Fruit fly (Drosophila melanogaster) whole organism, embryonic: ENCODE results near the gene ninaG.
A peak's percentile ranks its signal among the peaks of the same experiment; 100 is the strongest.

Source experiments
- Adf1 ChIP-seq: fragments of 200-800 bp; sonication (Bioruptor generic); IDR thresholded peaks from 2 replicates; pipeline ENCODE4 v1.3.6; 2022; ENCODE audit warnings: missing biosample characterization, missing genetic modification characterization
- CG10959 ChIP-seq: fragments of 200-800 bp; sonication (Bioruptor generic); IDR thresholded peaks from 2 replicates; pipeline ENCODE4 v1.3.6; 2022; ENCODE audit warnings: missing biosample characterization, missing genetic modification characterization
- CG11085 ChIP-seq: fragments of 200-800 bp; sonication (Bioruptor generic); IDR thresholded peaks from 2 replicates; pipeline ENCODE4 v1.3.6; 2022; ENCODE audit warnings: missing biosample characterization, missing genetic modification characterization
- CG11093 ChIP-seq: fragments of 200-800 bp; sonication (Bioruptor generic); IDR thresholded peaks from 3 replicates; pipeline ENCODE4 v1.3.6; 2022; ENCODE audit warnings: missing biosample characterization, missing genetic modification characterization
- CG12155 ChIP-seq: fragments of 200-800 bp; sonication (Bioruptor generic); optimal IDR thresholded peaks from 3 replicates; lab custom pipeline; 2016; ENCODE audit warnings: missing biosample characterization, missing genetic modification characterization
- CG17186 ChIP-seq: fragments of 200-800 bp; sonication (Bioruptor generic); optimal IDR thresholded peaks from 3 replicates; lab custom pipeline; 2017; ENCODE audit warnings: missing biosample characterization, missing genetic modification reagents, missing genetic modification characterization
- CG17829 ChIP-seq: fragments of 200-800 bp; optimal IDR thresholded peaks from 2 replicates; lab custom pipeline; 2019; ENCODE audit warnings: missing biosample characterization, mild to moderate bottlenecking, missing genetic modification characterization, moderate library complexity
- CG2116 ChIP-seq: fragments of 200-800 bp; sonication (Bioruptor generic); optimal IDR thresholded peaks from 3 replicates; lab custom pipeline; 2018; ENCODE audit warnings: missing biosample characterization, mild to moderate bottlenecking, missing genetic modification characterization
- CG30431 ChIP-seq: fragments of 200-800 bp; sonication (Bioruptor generic); optimal IDR thresholded peaks from 2 replicates; lab custom pipeline; 2017; ENCODE audit warnings: missing biosample characterization, missing genetic modification characterization
- CG3726 ChIP-seq: fragments of 200-800 bp; sonication (Bioruptor generic); IDR thresholded peaks from 3 replicates; pipeline ENCODE4, ENCODE4 v1.3.6; 2022; ENCODE audit warnings: missing biosample characterization, missing genetic modification characterization
- CG4282 ChIP-seq: fragments of 200-800 bp; sonication (Bioruptor generic); optimal IDR thresholded peaks from 2 replicates; lab custom pipeline; 2016; ENCODE audit warnings: missing biosample characterization, missing genetic modification characterization
- CG5180 ChIP-seq: fragments of 200-800 bp; sonication (Bioruptor generic); optimal IDR thresholded peaks from 3 replicates; lab custom pipeline; 2017; ENCODE audit warnings: missing biosample characterization, missing genetic modification characterization, mild to moderate bottlenecking, moderate library complexity, missing genetic modification reagents
- CG6272 ChIP-seq: fragments of 200-800 bp; sonication (Bioruptor generic); IDR thresholded peaks from 2 replicates; pipeline ENCODE4 v1.3.6; 2022; ENCODE audit warnings: missing biosample characterization, missing genetic modification characterization
- CG9817 ChIP-seq: fragments of 200-800 bp; sonication (Bioruptor generic); optimal IDR thresholded peaks from 2 replicates; lab custom pipeline; 2018; ENCODE audit warnings: missing biosample characterization, mild to moderate bottlenecking, missing genetic modification characterization, moderate library complexity
- CrebB ChIP-seq: fragments of 200-800 bp; sonication (Bioruptor generic); optimal IDR thresholded peaks from 3 replicates; lab custom pipeline; 2018; ENCODE audit warnings: missing biosample characterization, mild to moderate bottlenecking, missing genetic modification characterization
- D19A ChIP-seq: fragments of 200-800 bp; optimal IDR thresholded peaks from 3 replicates; lab custom pipeline; 2019; ENCODE audit warnings: missing biosample characterization, mild to moderate bottlenecking, missing genetic modification characterization, moderate library complexity
- Deaf1 ChIP-seq: fragments of 200-800 bp; optimal IDR thresholded peaks from 3 replicates; lab custom pipeline; 2019; ENCODE audit warnings: missing biosample characterization, mild to moderate bottlenecking, missing genetic modification characterization, moderate library complexity
- Gug ChIP-seq: fragments of 200-800 bp; sonication (Bioruptor generic); IDR thresholded peaks from 4 replicates; pipeline ENCODE4 v1.3.6; 2022; ENCODE audit warnings: missing biosample characterization, missing genetic modification characterization
- Hr39 ChIP-seq: fragments of >200 bp; optimal IDR thresholded peaks from 2 replicates; lab custom pipeline; 2017
- Hr51 ChIP-seq, 2 experiments: fragments of 200-800 bp; sonication (Bioruptor generic); optimal IDR thresholded peaks; 2 replicates in 1 of 2; 3 replicates in 1 of 2; lab custom pipeline; 2016 to 2018; ENCODE audit warnings: missing biosample characterization in 2 of 2, missing genetic modification characterization in 2 of 2, mild to moderate bottlenecking in 1 of 2, moderate library complexity in 1 of 2
- Med ChIP-seq: fragments of 200-800 bp; sonication (Bioruptor generic); peaks from one replicate; lab custom pipeline; 2016; ENCODE audit warnings: missing biosample characterization, missing genetic modification characterization, mild to moderate bottlenecking, inconsistent platforms, moderate library complexity
- Mes4 ChIP-seq: fragments of 200-800 bp; sonication (Bioruptor generic); optimal IDR thresholded peaks from 2 replicates; lab custom pipeline; 2016; ENCODE audit warnings: missing biosample characterization, missing genetic modification characterization
- Nf-YC ChIP-seq: fragments of 200-800 bp; optimal IDR thresholded peaks from 3 replicates; lab custom pipeline; 2019; ENCODE audit warnings: missing biosample characterization, mild to moderate bottlenecking, missing genetic modification characterization, moderate library complexity
- Optix ChIP-seq: fragments of 200-800 bp; sonication (Bioruptor generic); IDR thresholded peaks from 3 replicates; pipeline ENCODE4 v1.3.6; 2022; ENCODE audit warnings: missing biosample characterization, missing genetic modification characterization
- PHDP ChIP-seq: fragments of 200-800 bp; sonication (Bioruptor generic); optimal IDR thresholded peaks from 3 replicates; lab custom pipeline; 2018; ENCODE audit warnings: missing biosample characterization, mild to moderate bottlenecking, missing genetic modification characterization, moderate library complexity
- Ravus ChIP-seq: fragments of 200-800 bp; sonication (Bioruptor generic); IDR thresholded peaks from 2 replicates; pipeline ENCODE4 v1.3.6; 2022; ENCODE audit warnings: missing biosample characterization, missing genetic modification characterization
- Scr ChIP-seq: fragments of 200-800 bp; sonication (Bioruptor generic); IDR thresholded peaks from 2 replicates; pipeline ENCODE4 v1.3.6; 2022; ENCODE audit warnings: missing biosample characterization, missing genetic modification characterization; ENCODE audit not compliant: partially characterized antibody
- Six4 ChIP-seq: fragments of 200-800 bp; sonication (Bioruptor generic); optimal IDR thresholded peaks from 2 replicates; lab custom pipeline; 2016; ENCODE audit warnings: missing biosample characterization, missing genetic modification characterization
- Sox102F ChIP-seq: fragments of 200-800 bp; sonication (Bioruptor generic); optimal IDR thresholded peaks from 2 replicates; lab custom pipeline; 2018; ENCODE audit warnings: missing biosample characterization, mild to moderate bottlenecking, missing genetic modification characterization, moderate library complexity
- Tbp ChIP-seq: fragments of >200 bp; optimal IDR thresholded peaks from 2 replicates; lab custom pipeline; 2018; ENCODE audit warnings: missing biosample characterization, missing genetic modification characterization
- Trl ChIP-seq, 3 experiments: fragments of >200 bp in 2 of 3; fragments of 200-800 bp in 1 of 3; sonication (Bioruptor generic) in 1 of 3; optimal IDR thresholded peaks; 2 replicates in 1 of 3; 3 replicates in 2 of 3; lab custom pipeline; 2016 to 2017; ENCODE audit warnings: missing biosample characterization in 1 of 3, missing genetic modification characterization in 1 of 3
- Xrp1 ChIP-seq: fragments of 200-800 bp; sonication (Bioruptor generic); IDR thresholded peaks from 2 replicates; pipeline ENCODE4 v1.3.6; 2022; ENCODE audit warnings: missing biosample characterization, missing genetic modification characterization
- ap ChIP-seq: fragments of 200-800 bp; sonication (Bioruptor generic); IDR thresholded peaks from 2 replicates; pipeline ENCODE4 v1.3.6; 2022; ENCODE audit warnings: missing biosample characterization, missing genetic modification characterization
- cato ChIP-seq: fragments of 200-800 bp; sonication (Bioruptor generic); optimal IDR thresholded peaks from 2 replicates; lab custom pipeline; 2016; ENCODE audit warnings: missing biosample characterization, missing genetic modification characterization, borderline replicate concordance
- da ChIP-seq: fragments of 200-800 bp; sonication (Bioruptor generic); optimal IDR thresholded peaks from 2 replicates; lab custom pipeline; 2016; ENCODE audit warnings: missing biosample characterization, missing genetic modification characterization
- dysf ChIP-seq: fragments of 200-800 bp; sonication (Bioruptor generic); IDR thresholded peaks from 3 replicates; pipeline ENCODE4 v1.3.6; 2022; ENCODE audit warnings: missing biosample characterization, missing genetic modification characterization
- en ChIP-seq: fragments of 200-800 bp; sonication (Bioruptor generic); optimal IDR thresholded peaks from 2 replicates; lab custom pipeline; 2016; ENCODE audit warnings: missing biosample characterization, missing genetic modification characterization
- gfzf ChIP-seq: fragments of 200-800 bp; sonication (Bioruptor generic); optimal IDR thresholded peaks from 2 replicates; lab custom pipeline; 2016; ENCODE audit warnings: missing biosample characterization, mild to moderate bottlenecking, missing genetic modification characterization, moderate library complexity
- grn ChIP-seq: fragments of 200-800 bp; sonication (Bioruptor generic); optimal IDR thresholded peaks from 3 replicates; lab custom pipeline; 2017; ENCODE audit warnings: missing biosample characterization, missing genetic modification characterization
- gsb-n ChIP-seq: fragments of 200-800 bp; sonication (Bioruptor generic); optimal IDR thresholded peaks from 3 replicates; lab custom pipeline; 2018; ENCODE audit warnings: missing biosample characterization, mild to moderate bottlenecking, missing genetic modification characterization
- hkb ChIP-seq, 2 experiments: fragments of 200-800 bp in 1 of 2; fragments of >200 bp in 1 of 2; sonication (Bioruptor generic) in 1 of 2; IDR thresholded peaks in 1 of 2; optimal IDR thresholded peaks in 1 of 2; 2 replicates each; pipeline versions ENCODE4 v1.3.6 to Lab custom; 2017 to 2022; ENCODE audit warnings: missing biosample characterization in 1 of 2, missing genetic modification characterization in 1 of 2
- knrl ChIP-seq: fragments of 200-800 bp; sonication (Bioruptor generic); IDR thresholded peaks from 3 replicates; pipeline ENCODE4 v1.3.6; 2022; ENCODE audit warnings: missing biosample characterization, missing genetic modification characterization; ENCODE audit not compliant: partially characterized antibody
- odd ChIP-seq: fragments of 200-800 bp; sonication (Bioruptor generic); optimal IDR thresholded peaks from 2 replicates; lab custom pipeline; 2017; ENCODE audit warnings: missing biosample characterization, mild to moderate bottlenecking, missing genetic modification characterization
- sd ChIP-seq: fragments of 200-800 bp; sonication (Bioruptor generic); optimal IDR thresholded peaks from 3 replicates; lab custom pipeline; 2018; ENCODE audit warnings: missing biosample characterization, mild to moderate bottlenecking, missing genetic modification characterization, moderate library complexity
- seq ChIP-seq: fragments of 200-800 bp; sonication (Bioruptor generic); IDR thresholded peaks from 2 replicates; pipeline ENCODE4 v1.3.6; 2022; ENCODE audit warnings: missing biosample characterization, missing genetic modification characterization
- ssp ChIP-seq: fragments of 200-800 bp; sonication (Bioruptor generic); IDR thresholded peaks from 2 replicates; pipeline ENCODE4 v1.3.6; 2022; ENCODE audit warnings: missing biosample characterization, missing genetic modification characterization
- z ChIP-seq: fragments of 200-800 bp; sonication (Bioruptor generic); IDR thresholded peaks from 3 replicates; pipeline ENCODE4 v1.3.6; 2022; ENCODE audit warnings: missing biosample characterization, missing genetic modification characterization

ninaG gene

dm6 chr3R:11372053-11373016 lies 49.2 kb downstream of the ninaG start (continued):
- TF ChIP-seq Hr39 (lab: Kevin White, UChicago) = no peak

dm6 chr3R:11370805-11371204 lies 50.7 kb downstream of the ninaG start:
- TF ChIP-seq ap (GFP tag; lab: Robert Waterston, UW) (no peak), da (GFP tag; lab: Kevin White, UChicago) (no peak), CG6272 (no peak), Sox102F (GFP tag; lab: Kevin White, UChicago) (no peak), gfzf (GFP tag; lab: Kevin White, UChicago) (no peak), CG4282 (no peak), CG3726 (no peak), hkb (optimal IDR thresholded peaks at IDR 0.05; lab: Kevin White, UChicago) (no peak), hkb (GFP tag; IDR thresholded peaks at IDR 0.05; lab: Robert Waterston, UW) (no peak), Trl (optimal IDR thresholded peaks at IDR 0.05; lab: Kevin White, UChicago) (no peak), Trl (GFP tag; optimal IDR thresholded peaks at IDR 0.05; lab: Kevin White, UChicago) (no peak), CG9817 (tag; lab: Kevin White, UChicago) (no peak), grn (no peak), CG12155 (GFP tag; lab: Kevin White, UChicago) (no peak), z (GFP tag; lab: Robert Waterston, UW) (peak; percentile 70), Deaf1 (tag; lab: Kevin White, UChicago) (peak; percentile 70), odd (GFP tag; lab: Kevin White, UChicago) (no peak), Mes4 (GFP tag; lab: Kevin White, UChicago) (no peak), Tbp (no peak), CG10959 (no peak), D19A (tag; lab: Kevin White, UChicago) (no peak), sd (no peak), Gug (no peak), Optix (GFP tag; lab: Robert Waterston, UW) (no peak), CG5180 (GFP tag; lab: Kevin White, UChicago) (no peak), CG30431 (GFP tag; lab: Kevin White, UChicago) (no peak), Ravus (GFP tag; lab: Robert Waterston, UW) (no peak), Hr51 (GFP tag; optimal IDR thresholded peaks at IDR 0.05; lab: Kevin White, UChicago) (no peak), Nf-YC (tag; lab: Kevin White, UChicago) (peak; percentile 91), CG17829 (no peak), ssp (GFP tag; lab: Robert Waterston, UW) (no peak), PHDP (no peak), Med (GFP tag; lab: Kevin White, UChicago) (no peak), gsb-n (tag; lab: Kevin White, UChicago) (no peak), Xrp1 (GFP tag; lab: Robert Waterston, UW) (no peak), CrebB (tag; lab: Kevin White, UChicago) (no peak), Six4 (no peak), CG2116 (GFP tag; lab: Kevin White, UChicago) (no peak), seq (GFP tag; lab: Robert Waterston, UW) (peak; percentile 34; the same call in 1 of the 2 replicates), CG17186 (no peak), Scr (GFP tag; lab: Robert Waterston, UW) (no peak), dysf (GFP tag; lab: Robert Waterston, UW) (no peak), knrl (GFP tag; lab: Robert Waterston, UW) (no peak), CG11085 (GFP tag; lab: Robert Waterston, UW) (no peak), CG11093 (no peak), en (GFP tag; lab: Kevin White, UChicago) (no peak), Adf1 (GFP tag; lab: Robert Waterston, UW) (peak; percentile 31; the same call in 1 of the 2 replicates), cato (GFP tag; lab: Kevin White, UChicago) (no peak)
